Fruit fly (Drosophila melanogaster): ENCODE data around the gene Toll-9.
A peak's percentile ranks its signal among the peaks of the same experiment; 100 is the strongest.

The Toll-9 gene

DNA sequence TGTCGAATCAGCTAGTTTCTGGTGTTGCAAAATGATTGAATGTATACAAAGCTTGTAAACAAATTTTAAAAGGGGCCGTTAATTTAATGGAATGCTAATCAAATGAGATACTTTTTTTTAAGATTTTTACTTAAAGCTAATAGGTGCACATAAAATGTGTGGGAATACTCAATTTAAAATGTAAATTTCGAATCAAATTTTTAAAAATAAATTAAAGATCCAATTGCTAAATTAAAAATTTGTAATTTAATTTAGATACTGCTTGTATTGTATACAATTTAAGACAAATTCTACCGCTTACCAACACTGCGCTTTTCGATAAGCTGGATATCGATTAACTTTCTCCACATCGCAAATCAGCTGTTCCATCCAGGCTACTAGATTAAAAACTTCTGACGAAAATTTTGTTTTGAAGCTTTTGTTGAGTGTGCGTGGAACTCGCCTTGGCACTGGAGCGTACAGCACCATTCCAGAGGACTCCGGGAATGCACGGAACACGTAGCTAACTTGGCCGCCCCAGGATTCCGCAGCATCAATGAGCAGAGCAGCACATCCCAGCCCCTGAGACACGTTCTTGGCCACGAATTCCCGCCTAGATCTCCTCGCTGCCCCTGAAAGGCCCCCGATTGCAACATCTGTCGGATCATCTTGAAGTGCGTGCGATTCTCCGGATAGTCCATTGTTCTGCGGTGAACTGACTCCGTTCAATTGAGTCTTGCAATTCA lies 17.7 kb upstream of the Toll-9 start, which contains the start of the genes CG5498 and fbl (continued):
- TF ChIP-seq Mes4 (GFP tag; optimal IDR thresholded peaks at IDR 0.05) (peak; percentile 6), CG6689 (GFP tag; IDR thresholded peaks at IDR 0.05) (peak; percentile 50), tap (tag; optimal IDR thresholded peaks at IDR 0.05) (peak; percentile 13), CG17328 (GFP tag; IDR thresholded peaks at IDR 0.05) (no peak), CG34376 (GFP tag; optimal IDR thresholded peaks at IDR 0.05) (peak; percentile 75), fd102C (GFP tag; optimal IDR thresholded peaks at IDR 0.05) (no peak), Doc3 (GFP tag; IDR thresholded peaks at IDR 0.05; ENCODE audit: partially characterized antibody) (0 out of 3 replicates have a peak, but pooled peaks have one; percentile 30), Six4 (GFP tag; optimal IDR thresholded peaks at IDR 0.05) (peak; percentile 30), CG15601 (tag; optimal IDR thresholded peaks at IDR 0.05) (peak; percentile 56), Oaz (GFP tag; IDR thresholded peaks at IDR 0.05) (no peak), nerfin-2 (GFP tag; IDR thresholded peaks at IDR 0.05; ENCODE audit: partially characterized antibody) (no peak), CG10366 (GFP tag; IDR thresholded peaks at IDR 0.05) (no peak; the same call in 1 of the 2 replicates), Bgb (GFP tag; IDR thresholded peaks at IDR 0.05; ENCODE audit: partially characterized antibody) (no peak), Abd-B (GFP tag; optimal IDR thresholded peaks at IDR 0.05) (no peak), CG2129 (GFP tag; IDR thresholded peaks at IDR 0.05; ENCODE audit: partially characterized antibody) (no peak), jumu (GFP tag; optimal IDR thresholded peaks at IDR 0.05) (peak; percentile 35), sd (tag; optimal IDR thresholded peaks at IDR 0.05) (peak; percentile 84), Vsx1 (GFP tag; optimal IDR thresholded peaks at IDR 0.05) (peak; percentile 67), CG4707 (GFP tag; optimal IDR thresholded peaks at IDR 0.05) (no peak), CG3407 (GFP tag; optimal IDR thresholded peaks at IDR 0.05) (no peak), vnd (GFP tag; IDR thresholded peaks at IDR 0.05; ENCODE audit: partially characterized antibody) (no peak), ase (GFP tag; IDR thresholded peaks at IDR 0.05) (no peak), p53 (GFP tag; optimal IDR thresholded peaks at IDR 0.05) (no peak), grn (GFP tag; optimal IDR thresholded peaks at IDR 0.05) (peak; percentile 31), en (GFP tag; optimal IDR thresholded peaks at IDR 0.05) (no peak), NK7.1 (GFP tag; optimal IDR thresholded peaks at IDR 0.05) (no peak), CG12744 (GFP tag; optimal IDR thresholded peaks at IDR 0.05) (peak; percentile 29), CG3163 (GFP tag; optimal IDR thresholded peaks at IDR 0.05) (no peak), Atf-2 (GFP tag; optimal IDR thresholded peaks at IDR 0.05) (no peak), CG12659 (GFP tag; optimal IDR thresholded peaks at IDR 0.05) (peak; percentile 76), mam (GFP tag; optimal IDR thresholded peaks at IDR 0.05) (peak; percentile 47), Awh (GFP tag; IDR thresholded peaks at IDR 0.05) (no peak), yki (optimal IDR thresholded peaks at IDR 0.05) (no peak), Dbx (GFP tag; IDR thresholded peaks at IDR 0.05) (peak; percentile 67), chif (GFP tag; optimal IDR thresholded peaks at IDR 0.05) (peak in 1 of 2 experiments; percentile 24), slp2 (GFP tag; optimal IDR thresholded peaks at IDR 0.05) (no peak), unpg (GFP tag; optimal IDR thresholded peaks at IDR 0.05) (peak; percentile 65), CG10959 (GFP tag; IDR thresholded peaks at IDR 0.05) (no peak), CG9727 (GFP tag; optimal IDR thresholded peaks at IDR 0.05) (peak; percentile 65), CG6272 (GFP tag; IDR thresholded peaks at IDR 0.05) (no peak), sna (GFP tag; IDR thresholded peaks at IDR 0.05; ENCODE audit: partially characterized antibody) (0 out of 2 replicates have a peak, but pooled peaks have one; percentile 31), sens (GFP tag) (peak; percentile 82), CG14050 (GFP tag; IDR thresholded peaks at IDR 0.05) (no peak), zfh2 (GFP tag; optimal IDR thresholded peaks at IDR 0.05) (peak; percentile 45), CG9609 (GFP tag; optimal IDR thresholded peaks at IDR 0.05) (peak; percentile 9), Lhr (GFP tag; optimal IDR thresholded peaks at IDR 0.05) (peak; percentile 43), NC2α (GFP tag; optimal IDR thresholded peaks at IDR 0.05) (no peak), cato (GFP tag; optimal IDR thresholded peaks at IDR 0.05; ENCODE audit: borderline replicate concordance) (peak; percentile 47), gro (GFP tag; optimal IDR thresholded peaks at IDR 0.05) (peak; percentile 21), CG9932 (GFP tag; IDR thresholded peaks at IDR 0.05) (peak; percentile 56)

Data from whole organism, embryonic.